Fruit fly (Drosophila melanogaster) whole organism, wandering third instar larva: ENCODE measurements around the gene Zw.

Experiments
- Abd-B ChIP-seq: fragments of >200 bp; optimal IDR thresholded peaks from 2 replicates; lab custom pipeline; 2017; ENCODE audit warnings: missing biosample characterization, missing genetic modification characterization
- CG32264 ChIP-seq: fragments of 200-800 bp; sonication (Bioruptor generic); optimal IDR thresholded peaks from 2 replicates; lab custom pipeline; 2016; ENCODE audit warnings: missing biosample characterization, missing genetic modification characterization
- CG9705 ChIP-seq: fragments of 200-800 bp; sonication (Bioruptor generic); optimal IDR thresholded peaks from 2 replicates; lab custom pipeline; 2018; ENCODE audit warnings: missing biosample characterization, mild to moderate bottlenecking, missing genetic modification characterization
- CrebA ChIP-seq: fragments of 200-800 bp; sonication (Bioruptor generic); optimal IDR thresholded peaks from 2 replicates; lab custom pipeline; 2016; ENCODE audit warnings: missing biosample characterization, mild to moderate bottlenecking, missing genetic modification characterization, borderline replicate concordance
- Dfd ChIP-seq: fragments of >200 bp; optimal IDR thresholded peaks from 2 replicates; lab custom pipeline; 2017; ENCODE audit warnings: missing biosample characterization, missing genetic modification characterization
- Dif ChIP-seq: fragments of 200-275, 200-300 bp; sonication (Bioruptor generic); optimal IDR thresholded peaks from 2 replicates; lab custom pipeline; 2018; ENCODE audit warnings: missing biosample characterization, missing genetic modification characterization; ENCODE audit not compliant: partially characterized antibody
- GATAd ChIP-seq: sonication (Bioruptor generic); optimal IDR thresholded peaks from 2 replicates; lab custom pipeline; 2016; ENCODE audit warnings: missing biosample characterization, missing genetic modification characterization
- HLH106 ChIP-seq: fragments of 200-800 bp; optimal IDR thresholded peaks from 3 replicates; lab custom pipeline; 2019; ENCODE audit warnings: missing biosample characterization, mild to moderate bottlenecking, missing genetic modification characterization, moderate library complexity
- Hnf4 ChIP-seq: fragments of 200-800 bp; sonication (Bioruptor generic); optimal IDR thresholded peaks from 2 replicates; lab custom pipeline; 2016; ENCODE audit warnings: missing biosample characterization, mild to moderate bottlenecking, missing genetic modification characterization
- Hr78 ChIP-seq: fragments of >200 bp; optimal IDR thresholded peaks from 2 replicates; lab custom pipeline; 2017; ENCODE audit warnings: missing biosample characterization, missing genetic modification characterization
- Hr83 ChIP-seq: fragments of 200-300 bp; sonication (Bioruptor generic); optimal IDR thresholded peaks from 2 replicates; lab custom pipeline; 2016; ENCODE audit warnings: missing biosample characterization, mild to moderate bottlenecking, missing genetic modification characterization, moderate library complexity; ENCODE audit not compliant: poor library complexity, severe bottlenecking
- Jra ChIP-seq: sonication (Bioruptor generic); optimal IDR thresholded peaks from 2 replicates; lab custom pipeline; 2016; ENCODE audit warnings: missing biosample characterization, missing genetic modification characterization
- Mio ChIP-seq: sonication (Bioruptor generic); optimal IDR thresholded peaks from 2 replicates; lab custom pipeline; 2016; ENCODE audit warnings: missing biosample characterization, missing genetic modification characterization
- Myc ChIP-seq: fragments of >200 bp; optimal IDR thresholded peaks from 2 replicates; lab custom pipeline; 2017
- N ChIP-seq: fragments of >200 bp; optimal IDR thresholded peaks from 2 replicates; lab custom pipeline; 2018; ENCODE audit warnings: missing biosample characterization, missing external identifiers, missing genetic modification characterization
- OdsH ChIP-seq: fragments of 200-800 bp; sonication (Bioruptor generic); optimal IDR thresholded peaks from 2 replicates; lab custom pipeline; 2016; ENCODE audit warnings: missing biosample characterization, mild to moderate bottlenecking, missing genetic modification characterization
- Rel ChIP-seq, 2 experiments: fragments of 200-800 bp; sonication (Bioruptor generic) in 1 of 2; optimal IDR thresholded peaks; 2 replicates in 1 of 2; 3 replicates in 1 of 2; lab custom pipeline; 2016 to 2019; ENCODE audit warnings: mild to moderate bottlenecking in 2 of 2, missing biosample characterization in 2 of 2, missing genetic modification characterization in 2 of 2, moderate library complexity in 1 of 2
- Sp1 ChIP-seq: fragments of 200-800 bp; sonication (Bioruptor generic); optimal IDR thresholded peaks from 3 replicates; lab custom pipeline; 2019; ENCODE audit warnings: missing biosample characterization, mild to moderate bottlenecking, missing genetic modification characterization, moderate library complexity
- Vsx2 ChIP-seq: fragments of 200-300, 225-300 bp; sonication (Bioruptor generic); optimal IDR thresholded peaks from 2 replicates; lab custom pipeline; 2018; ENCODE audit warnings: missing biosample characterization, missing genetic modification characterization; ENCODE audit not compliant: partially characterized antibody
- br ChIP-seq: fragments of 200-800 bp; sonication (Bioruptor generic); optimal IDR thresholded peaks from 2 replicates; lab custom pipeline; 2016; ENCODE audit warnings: missing biosample characterization, missing genetic modification characterization
- brk ChIP-seq: fragments of 200-800 bp; sonication (Bioruptor generic); optimal IDR thresholded peaks from 2 replicates; lab custom pipeline; 2016; ENCODE audit warnings: missing biosample characterization, mild to moderate bottlenecking, missing genetic modification characterization
- dl ChIP-seq, 2 experiments: fragments of 175-275, 200-275 bp in 1 of 2; fragments of 200-275 bp in 1 of 2; sonication (Bioruptor generic); optimal IDR thresholded peaks; lab custom pipeline; 2018; ENCODE audit warnings: mild to moderate bottlenecking in 2 of 2, missing biosample characterization in 2 of 2, missing genetic modification characterization in 2 of 2, moderate library complexity in 2 of 2; ENCODE audit not compliant: partially characterized antibody in 2 of 2, insufficient read depth in 1 of 2
- dmrt93B ChIP-seq: fragments of 200-800 bp; sonication (Bioruptor generic); optimal IDR thresholded peaks from 2 replicates; lab custom pipeline; 2018; ENCODE audit warnings: missing biosample characterization, mild to moderate bottlenecking, missing genetic modification characterization
- dsf ChIP-seq: sonication (Bioruptor generic); optimal IDR thresholded peaks from 2 replicates; lab custom pipeline; 2016; ENCODE audit warnings: missing biosample characterization, missing genetic modification characterization, borderline replicate concordance
- ey ChIP-seq: fragments of 200-800 bp; sonication (Bioruptor generic); optimal IDR thresholded peaks from 2 replicates; lab custom pipeline; 2016; ENCODE audit warnings: missing biosample characterization, missing genetic modification characterization
- foxo ChIP-seq, 2 experiments: fragments of 200-800 bp; sonication (Bioruptor generic); optimal IDR thresholded peaks; 2 replicates in 1 of 2; 3 replicates in 1 of 2; lab custom pipeline; 2016 to 2017; ENCODE audit warnings: missing biosample characterization in 2 of 2, missing genetic modification characterization in 2 of 2
- fru ChIP-seq: fragments of 200-800 bp; sonication (Bioruptor generic); optimal IDR thresholded peaks from 3 replicates; lab custom pipeline; 2016; ENCODE audit warnings: missing biosample characterization, mild to moderate bottlenecking, missing genetic modification characterization
- h ChIP-seq: fragments of 200-800 bp; sonication (Bioruptor generic); optimal IDR thresholded peaks from 3 replicates; lab custom pipeline; 2016; ENCODE audit warnings: missing biosample characterization, mild to moderate bottlenecking, missing genetic modification characterization
- jim ChIP-seq: fragments of 175-275, 200-325 bp; sonication (Bioruptor generic); optimal IDR thresholded peaks from 2 replicates; lab custom pipeline; 2016; ENCODE audit warnings: missing biosample characterization, mild to moderate bottlenecking, missing genetic modification characterization
- lola ChIP-seq: fragments of >200 bp; optimal IDR thresholded peaks from 2 replicates; lab custom pipeline; 2017; ENCODE audit warnings: missing biosample characterization, missing genetic modification characterization
- pan ChIP-seq: fragments of >200 bp; optimal IDR thresholded peaks from 2 replicates; lab custom pipeline; 2017
- psq ChIP-seq: fragments of 200-800 bp; sonication (Bioruptor generic); optimal IDR thresholded peaks from 3 replicates; lab custom pipeline; 2017; ENCODE audit warnings: missing biosample characterization, mild to moderate bottlenecking, missing genetic modification characterization, moderate library complexity
- rgr ChIP-seq: fragments of 200-800 bp; sonication (Bioruptor generic); optimal IDR thresholded peaks from 3 replicates; lab custom pipeline; 2016; ENCODE audit warnings: missing biosample characterization, mild to moderate bottlenecking, missing genetic modification characterization
- sage ChIP-seq: fragments of 200-800 bp; sonication (Bioruptor generic); optimal IDR thresholded peaks from 2 replicates; lab custom pipeline; 2016; ENCODE audit warnings: missing biosample characterization, mild to moderate bottlenecking, missing genetic modification characterization
- sv ChIP-seq: fragments of 200-800 bp; sonication (Bioruptor generic); optimal IDR thresholded peaks from 3 replicates; lab custom pipeline; 2016; ENCODE audit warnings: missing biosample characterization, missing genetic modification characterization
- tai ChIP-seq: sonication (Bioruptor generic); optimal IDR thresholded peaks from 2 replicates; lab custom pipeline; 2016; ENCODE audit warnings: missing biosample characterization, missing genetic modification characterization
- usp ChIP-seq: fragments of >200 bp; optimal IDR thresholded peaks from 2 replicates; lab custom pipeline; 2017; ENCODE audit warnings: missing biosample characterization, missing genetic modification characterization
- woc ChIP-seq: sonication (Bioruptor generic); optimal IDR thresholded peaks from 2 replicates; lab custom pipeline; 2016; ENCODE audit warnings: missing biosample characterization, mild to moderate bottlenecking, missing genetic modification characterization

The Zw gene

DNA sequence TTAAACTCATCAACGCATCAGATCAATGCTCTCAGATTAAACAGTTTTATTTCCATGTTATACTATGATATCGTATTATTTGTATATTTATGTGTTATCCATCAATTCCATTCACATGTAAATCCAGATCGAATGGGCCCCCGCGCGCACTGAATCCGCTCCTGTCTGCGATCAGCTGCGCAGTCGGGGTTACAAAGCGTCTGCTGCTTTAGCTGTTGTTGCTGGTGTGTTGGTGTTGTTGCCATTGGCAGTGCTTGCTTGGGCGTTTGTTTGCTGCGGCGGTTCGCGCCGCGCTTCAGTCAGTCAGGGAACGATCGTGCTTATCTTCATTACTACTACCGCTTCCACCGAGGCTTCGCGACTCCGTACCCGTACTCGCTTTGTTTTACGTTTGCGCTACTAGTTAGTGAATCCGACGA lies at the start of gene Zw:
Gene Zw, plus strand, starts transcription at position 262 of the 419 bp plus-strand sequence.
- TF ChIP-seq Rel (GFP tag; optimal IDR thresholded peaks at IDR 0.05; lab: Kevin White, UChicago) (no peak), Rel (tag; optimal IDR thresholded peaks at IDR 0.05; lab: Kevin White, UChicago) (peak; percentile 42), Vsx2 (GFP tag; lab: Kevin White, UChicago) (no peak), Hnf4 (GFP tag; lab: Kevin White, UChicago) (peak; percentile 78), rgr (GFP tag; lab: Kevin White, UChicago) (peak; percentile 72), N (GFP tag; lab: Kevin White, UChicago) (no peak), h (GFP tag; lab: Kevin White, UChicago) (peak; percentile 75), Hr83 (GFP tag; lab: Kevin White, UChicago) (peak; percentile 75), br (peak; percentile 46), CG32264 (GFP tag; lab: Kevin White, UChicago) (no peak), ey (peak; percentile 72), Jra (GFP tag; lab: Kevin White, UChicago) (no peak), GATAd (no peak), jim (GFP tag; lab: Kevin White, UChicago) (no peak), sv (GFP tag; lab: Kevin White, UChicago) (peak; percentile 3), CrebA (no peak), HLH106 (tag; lab: Kevin White, UChicago) (peak; percentile 71), OdsH (GFP tag; lab: Kevin White, UChicago) (peak; percentile 30), Mio (peak; percentile 33), brk (GFP tag; lab: Kevin White, UChicago) (no peak), CG9705 (GFP tag; lab: Kevin White, UChicago) (peak; percentile 48), sage (GFP tag; lab: Kevin White, UChicago) (no peak), foxo (GFP tag; optimal IDR thresholded peaks at IDR 0.05; lab: Kevin White, UChicago) (peak in 1 of 2 experiments; percentile 71), Sp1 (peak; percentile 51), woc (GFP tag; lab: Kevin White, UChicago) (peak; percentile 67), dl (GFP tag; optimal IDR thresholded peaks at IDR 0.05; lab: Kevin White, UChicago; ENCODE audit: insufficient read depth in 1 of 2, partially characterized antibody in 2 of 2) (no peak), fru (GFP tag; lab: Kevin White, UChicago) (peak; percentile 67), dsf (no peak), Dfd (GFP tag; lab: Kevin White, UChicago) (no peak), Myc (lab: Kevin White, UChicago) (no peak), psq (GFP tag; lab: Kevin White, UChicago) (peak; percentile 47), Dif (GFP tag; lab: Kevin White, UChicago) (no peak), dmrt93B (GFP tag; lab: Kevin White, UChicago) (peak; percentile 58), Hr78 (GFP tag; lab: Kevin White, UChicago) (no peak), lola (GFP tag; lab: Kevin White, UChicago) (no peak), pan (lab: Kevin White, UChicago) (no peak), usp (no peak), tai (GFP tag; lab: Kevin White, UChicago) (no peak), Abd-B (no peak)

DNA sequence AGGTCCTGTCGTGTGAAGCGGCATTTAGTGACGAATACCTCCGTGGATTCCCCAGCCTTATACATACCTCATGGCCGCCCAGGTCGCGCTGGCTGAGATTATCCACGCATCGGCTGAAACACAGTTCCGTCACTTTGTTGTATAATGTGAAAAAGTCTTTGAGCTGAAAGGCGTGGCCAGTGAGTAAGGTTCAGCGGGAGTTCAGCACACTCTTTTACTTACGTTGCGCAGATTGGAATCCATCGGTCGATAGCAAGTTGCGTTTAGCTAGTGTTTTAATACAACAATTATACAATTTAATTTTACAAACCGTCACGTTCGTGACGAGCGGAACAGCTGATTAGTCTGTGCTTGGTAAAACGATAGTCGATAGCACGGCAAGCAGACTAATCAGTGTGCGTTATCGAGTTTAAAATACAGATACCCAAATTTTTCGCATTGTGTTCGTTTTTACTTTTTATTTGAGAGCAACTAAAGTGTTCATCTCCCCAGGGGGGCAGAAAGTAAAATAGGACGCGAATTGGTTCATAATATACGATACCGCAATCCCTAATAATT lies 48.8 kb upstream of the Zw start, which contains the start of the genes Pstk and Tim9b:
Gene Pstk, minus strand, starts transcription at position 355 of the 558 bp plus-strand sequence.
Gene Tim9b, minus strand, starts transcription at position 355 of the 558 bp plus-strand sequence.
- TF ChIP-seq usp = no peak
- no peak for TF ChIP-seq rgr (GFP tag; lab: Kevin White, UChicago)
- no peak for TF ChIP-seq lola (GFP tag; lab: Kevin White, UChicago)
- no peak for TF ChIP-seq CrebA
- TF ChIP-seq ey = no peak
- TF ChIP-seq Dfd (GFP tag; lab: Kevin White, UChicago) = no peak
- no peak for TF ChIP-seq foxo (GFP tag; optimal IDR thresholded peaks at IDR 0.05; lab: Kevin White, UChicago)
- TF ChIP-seq fru (GFP tag; lab: Kevin White, UChicago) = no peak
- no peak for TF ChIP-seq sage (GFP tag; lab: Kevin White, UChicago)
- TF ChIP-seq Jra (GFP tag; lab: Kevin White, UChicago) = no peak
- TF ChIP-seq sv (GFP tag; lab: Kevin White, UChicago) = no peak
- TF ChIP-seq Mio = no peak
- TF ChIP-seq dl (GFP tag; optimal IDR thresholded peaks at IDR 0.05; lab: Kevin White, UChicago; ENCODE audit: insufficient read depth in 1 of 2, partially characterized antibody in 2 of 2) = no peak
- TF ChIP-seq Vsx2 (GFP tag; lab: Kevin White, UChicago) = no peak
- no peak for TF ChIP-seq Dif (GFP tag; lab: Kevin White, UChicago)
- no peak for TF ChIP-seq OdsH (GFP tag; lab: Kevin White, UChicago)
- no peak for TF ChIP-seq CG32264 (GFP tag; lab: Kevin White, UChicago)
- TF ChIP-seq CG9705 (GFP tag; lab: Kevin White, UChicago) = no peak
- no peak for TF ChIP-seq Myc (lab: Kevin White, UChicago)
